Worm (Caenorhabditis elegans) whole organism, L2 larva: ENCODE results near the gene mtrf-1L.
A peak's percentile ranks its signal among the peaks of the same experiment; 100 is the strongest.

Experiments
- F13H6.1 ChIP-seq: sonication (generic microtip); optimal IDR thresholded peaks from 2 replicates; lab custom pipeline; 2016; ENCODE audit warnings: missing genetic modification characterization, missing compliant biosample characterization
- ZK546.5 ChIP-seq: sonication (generic microtip); optimal IDR thresholded peaks from 2 replicates; lab custom pipeline; 2017; ENCODE audit warnings: missing biosample characterization, missing genetic modification characterization
- ceh-82 ChIP-seq: fragments of 150-350 bp; optimal IDR thresholded peaks from 2 replicates; lab custom pipeline; 2014; ENCODE audit warnings: missing biosample characterization, missing genetic modification characterization
- lsy-2 ChIP-seq, 2 experiments: fragments of 150-350 bp in 1 of 2; sonication (generic microtip) in 1 of 2; optimal IDR thresholded peaks; 2 replicates each; lab custom pipeline; 2014 to 2017; ENCODE audit warnings: missing biosample characterization in 2 of 2, missing genetic modification characterization in 2 of 2
- mdl-1 ChIP-seq, 2 experiments: fragments of 150-350 bp in 1 of 2; sonication (generic microtip) in 1 of 2; optimal IDR thresholded peaks; 2 replicates each; lab custom pipeline; 2017; ENCODE audit warnings: missing biosample characterization in 2 of 2, missing genetic modification characterization in 2 of 2
- nhr-11 ChIP-seq: fragments of 150-350 bp; optimal IDR thresholded peaks from 2 replicates; lab custom pipeline; 2014; ENCODE audit warnings: missing biosample characterization, missing genetic modification characterization
- nhr-12 ChIP-seq: fragments of 150-350 bp; optimal IDR thresholded peaks from 2 replicates; lab custom pipeline; 2014; ENCODE audit warnings: missing biosample characterization, missing genetic modification characterization
- nhr-237 ChIP-seq: fragments of 150-350 bp; optimal IDR thresholded peaks from 2 replicates; lab custom pipeline; 2014; ENCODE audit warnings: missing biosample characterization, missing genetic modification characterization
- nhr-25 ChIP-seq: fragments of 150-350 bp; sonication (generic microtip); optimal IDR thresholded peaks from 3 replicates; lab custom pipeline; 2014; ENCODE audit warnings: missing biosample characterization, missing genetic modification characterization
- snpc-4 ChIP-seq: fragments of 150-350 bp; optimal IDR thresholded peaks from 2 replicates; lab custom pipeline; 2014; ENCODE audit warnings: missing biosample characterization, missing genetic modification characterization
- zag-1 ChIP-seq: fragments of 150-350 bp; optimal IDR thresholded peaks from 2 replicates; lab custom pipeline; 2014; ENCODE audit warnings: missing biosample characterization, missing genetic modification characterization
- ztf-4 ChIP-seq: fragments of 150-350 bp; optimal IDR thresholded peaks from 2 replicates; lab custom pipeline; 2014; ENCODE audit warnings: missing biosample characterization, missing genetic modification characterization

ce11 chrIV:5209390-5209789 lies 22.4 kb downstream of the mtrf-1L start, which contains the start of the genes Y59E9AL.36 and nbet-1:
- peak; percentile 73 to 82 for TF ChIP-seq lsy-2 (tag; optimal IDR thresholded peaks at IDR 0.05; lab: Kevin White, UChicago)
- TF ChIP-seq ztf-4 = no peak
- peak; percentile 66 for TF ChIP-seq nhr-25 (tag; lab: Kevin White, UChicago)
- peak; percentile 4 for TF ChIP-seq zag-1 (tag; lab: Kevin White, UChicago)
- TF ChIP-seq nhr-237 (tag; lab: Kevin White, UChicago) = no peak
- TF ChIP-seq mdl-1 (tag; optimal IDR thresholded peaks at IDR 0.05; lab: Kevin White, UChicago) = peak in 1 of 2 experiments; percentile 36
- no peak for TF ChIP-seq ZK546.5 (tag; lab: Kevin White, UChicago)
- TF ChIP-seq ceh-82 (tag; lab: Kevin White, UChicago) = no peak
- no peak for TF ChIP-seq nhr-12
- TF ChIP-seq snpc-4 = peak; percentile 40
- peak; percentile 14 for TF ChIP-seq F13H6.1 (tag; lab: Kevin White, UChicago)
- peak; percentile 69 for TF ChIP-seq nhr-11 (tag; lab: Kevin White, UChicago)
